Fruit fly (Drosophila melanogaster) whole organism, embryonic: ENCODE measurements around the gene Sf3a2.
A peak's percentile ranks its signal among the peaks of the same experiment; 100 is the strongest.

Experiments
- Abd-B ChIP-seq: fragments of 200-800 bp; sonication (Bioruptor generic); optimal IDR thresholded peaks from 2 replicates; lab custom pipeline; 2018; ENCODE audit warnings: missing biosample characterization, mild to moderate bottlenecking, missing genetic modification characterization, moderate library complexity
- Antp ChIP-seq: fragments of 200-800 bp; sonication (Bioruptor generic); optimal IDR thresholded peaks from 3 replicates; lab custom pipeline; 2016; ENCODE audit warnings: missing biosample characterization, missing genetic modification characterization
- Asciz ChIP-seq: fragments of 200-800 bp; sonication (Bioruptor generic); optimal IDR thresholded peaks from 2 replicates; lab custom pipeline; 2017; ENCODE audit warnings: missing biosample characterization, mild to moderate bottlenecking, missing genetic modification characterization, missing genetic modification reagents
- Atf-2 ChIP-seq: fragments of 200-800 bp; sonication (Bioruptor generic); optimal IDR thresholded peaks from 2 replicates; lab custom pipeline; 2016; ENCODE audit warnings: missing biosample characterization, missing genetic modification characterization
- BEAF-32 ChIP-seq: fragments of 200-800 bp; sonication (Bioruptor generic); optimal IDR thresholded peaks from 3 replicates; lab custom pipeline; 2017; ENCODE audit warnings: missing biosample characterization, missing genetic modification characterization, mild to moderate bottlenecking, moderate library complexity, missing genetic modification reagents
- CG10565 ChIP-seq: fragments of 200-800 bp; sonication (Bioruptor generic); optimal IDR thresholded peaks from 3 replicates; lab custom pipeline; 2016; ENCODE audit warnings: missing biosample characterization, mild to moderate bottlenecking, missing genetic modification characterization
- CG1233 ChIP-seq: fragments of 200-800 bp; sonication (Bioruptor generic); optimal IDR thresholded peaks from 4 replicates; lab custom pipeline; 2018; ENCODE audit warnings: missing biosample characterization, mild to moderate bottlenecking, missing genetic modification characterization
- CG1647 ChIP-seq: fragments of 200-800 bp; sonication (Bioruptor generic); optimal IDR thresholded peaks from 3 replicates; lab custom pipeline; 2016; ENCODE audit warnings: missing biosample characterization, missing genetic modification characterization
- CG1832 ChIP-seq: fragments of 200-800 bp; sonication (Bioruptor generic); optimal IDR thresholded peaks from 2 replicates; lab custom pipeline; 2017; ENCODE audit warnings: missing biosample characterization, mild to moderate bottlenecking, missing genetic modification characterization, inconsistent platforms
- CG18599 ChIP-seq: fragments of 200-800 bp; sonication (Bioruptor generic); optimal IDR thresholded peaks from 3 replicates; lab custom pipeline; 2017; ENCODE audit warnings: missing biosample characterization, missing genetic modification characterization, mild to moderate bottlenecking, moderate library complexity, missing genetic modification reagents
- CG2202 ChIP-seq: fragments of 200-800 bp; sonication (Bioruptor generic); optimal IDR thresholded peaks from 2 replicates; lab custom pipeline; 2018; ENCODE audit warnings: missing biosample characterization, mild to moderate bottlenecking, missing genetic modification characterization
- CG2875 ChIP-seq: fragments of 200-800 bp; sonication (Bioruptor generic); optimal IDR thresholded peaks from 2 replicates; lab custom pipeline; 2017; ENCODE audit warnings: missing biosample characterization, mild to moderate bottlenecking, missing genetic modification characterization, missing genetic modification reagents
- CG32767 ChIP-seq: fragments of 200-800 bp; sonication (Bioruptor generic); IDR thresholded peaks from 2 replicates; pipeline ENCODE4 v1.3.6; 2022; ENCODE audit warnings: missing biosample characterization, missing genetic modification characterization
- CG34422 ChIP-seq: fragments of 200-800 bp; sonication (Bioruptor generic); IDR thresholded peaks from 3 replicates; pipeline ENCODE4 v1.3.6; 2022; ENCODE audit warnings: missing biosample characterization, missing genetic modification characterization
- CG3847 ChIP-seq: fragments of 200-800 bp; sonication (Bioruptor generic); IDR thresholded peaks from 2 replicates; pipeline ENCODE4 v1.3.6; 2022; ENCODE audit warnings: missing biosample characterization, missing genetic modification characterization
- CG3995 ChIP-seq: fragments of 200-800 bp; sonication (Bioruptor generic); optimal IDR thresholded peaks from 3 replicates; lab custom pipeline; 2016; ENCODE audit warnings: missing biosample characterization, missing genetic modification characterization
- CG5953 ChIP-seq: fragments of 200-800 bp; sonication (Bioruptor generic); IDR thresholded peaks from 2 replicates; pipeline ENCODE4 v1.3.6; 2022; ENCODE audit warnings: missing biosample characterization, missing genetic modification characterization
- CG8478 ChIP-seq: fragments of >200 bp; optimal IDR thresholded peaks from 2 replicates; lab custom pipeline; 2018
- CG8944 ChIP-seq: fragments of 200-800 bp; sonication (Bioruptor generic); optimal IDR thresholded peaks from 3 replicates; lab custom pipeline; 2016; ENCODE audit warnings: missing biosample characterization, missing genetic modification characterization
- CG9437 ChIP-seq: fragments of 200-800 bp; sonication (Bioruptor generic); optimal IDR thresholded peaks from 2 replicates; lab custom pipeline; 2018; ENCODE audit warnings: missing biosample characterization, mild to moderate bottlenecking, missing genetic modification characterization
- CG9817 ChIP-seq: fragments of 200-800 bp; sonication (Bioruptor generic); optimal IDR thresholded peaks from 2 replicates; lab custom pipeline; 2018; ENCODE audit warnings: missing biosample characterization, mild to moderate bottlenecking, missing genetic modification characterization, moderate library complexity
- D ChIP-seq, 2 experiments: fragments of 200-800 bp in 1 of 2; fragments of >200 bp in 1 of 2; sonication (Bioruptor generic) in 1 of 2; optimal IDR thresholded peaks; 2 replicates in 1 of 2; 3 replicates in 1 of 2; lab custom pipeline; 2017; ENCODE audit warnings: mild to moderate bottlenecking in 1 of 2, missing biosample characterization in 1 of 2, missing genetic modification characterization in 1 of 2, missing genetic modification reagents in 1 of 2
- D19A ChIP-seq: fragments of 200-800 bp; optimal IDR thresholded peaks from 3 replicates; lab custom pipeline; 2019; ENCODE audit warnings: missing biosample characterization, mild to moderate bottlenecking, missing genetic modification characterization, moderate library complexity
- Gug ChIP-seq: fragments of 200-800 bp; sonication (Bioruptor generic); IDR thresholded peaks from 4 replicates; pipeline ENCODE4 v1.3.6; 2022; ENCODE audit warnings: missing biosample characterization, missing genetic modification characterization
- H2.0 ChIP-seq: fragments of 200-800 bp; sonication (Bioruptor generic); IDR thresholded peaks from 2 replicates; pipeline ENCODE4 v1.3.6; 2022; ENCODE audit warnings: missing biosample characterization, missing genetic modification characterization
- Hr78 ChIP-seq, 2 experiments: fragments of 200-800 bp in 1 of 2; fragments of >200 bp in 1 of 2; sonication (Bioruptor generic) in 1 of 2; optimal IDR thresholded peaks; 2 replicates each; lab custom pipeline; 2017 to 2019; ENCODE audit warnings: missing biosample characterization in 2 of 2, missing genetic modification characterization in 2 of 2, mild to moderate bottlenecking in 1 of 2, moderate library complexity in 1 of 2
- Hsf ChIP-seq: fragments of 200-800 bp; sonication (Bioruptor generic); optimal IDR thresholded peaks from 3 replicates; lab custom pipeline; 2016; ENCODE audit warnings: missing biosample characterization, missing genetic modification characterization
- Lim3 ChIP-seq: fragments of 200-800 bp; sonication (Bioruptor generic); IDR thresholded peaks from 2 replicates; pipeline ENCODE4 v1.3.6; 2022; ENCODE audit warnings: missing biosample characterization, missing genetic modification characterization
- Mad ChIP-seq: fragments of 200-800 bp; sonication (Bioruptor generic); optimal IDR thresholded peaks from 2 replicates; lab custom pipeline; 2016; ENCODE audit warnings: missing biosample characterization, missing genetic modification characterization
- Nf-YB ChIP-seq: fragments of 200-800 bp; sonication (Bioruptor generic); optimal IDR thresholded peaks from 3 replicates; lab custom pipeline; 2019; ENCODE audit warnings: missing biosample characterization, mild to moderate bottlenecking, missing genetic modification characterization, moderate library complexity
- Opbp ChIP-seq: fragments of 200-800 bp; sonication (Bioruptor generic); IDR thresholded peaks from 3 replicates; pipeline ENCODE4 v1.3.6; 2022; ENCODE audit warnings: missing biosample characterization, missing genetic modification characterization; ENCODE audit not compliant: partially characterized antibody
- Pdp1 ChIP-seq, 2 experiments: fragments of 200-800 bp; sonication (Bioruptor generic); optimal IDR thresholded peaks; 3 replicates each; lab custom pipeline; 2016; ENCODE audit warnings: missing biosample characterization in 2 of 2, missing genetic modification characterization in 2 of 2, mild to moderate bottlenecking in 1 of 2, moderate library complexity in 1 of 2
- Sin3A ChIP-seq: fragments of >200 bp; optimal IDR thresholded peaks from 2 replicates; lab custom pipeline; 2018
- Taf1 ChIP-seq: fragments of 200-800 bp; sonication (Bioruptor generic); IDR thresholded peaks from 2 replicates; pipeline ENCODE4 v1.3.6; 2022; ENCODE audit warnings: missing biosample characterization, missing genetic modification characterization
- Xrp1 ChIP-seq: fragments of 200-800 bp; sonication (Bioruptor generic); IDR thresholded peaks from 2 replicates; pipeline ENCODE4 v1.3.6; 2022; ENCODE audit warnings: missing biosample characterization, missing genetic modification characterization
- az2 ChIP-seq: fragments of 200-800 bp; sonication (Bioruptor generic); optimal IDR thresholded peaks from 3 replicates; lab custom pipeline; 2016; ENCODE audit warnings: missing biosample characterization, missing genetic modification characterization
- bcd ChIP-seq: fragments of 200-800 bp; sonication (Bioruptor generic); optimal IDR thresholded peaks from 2 replicates; lab custom pipeline; 2017; ENCODE audit warnings: missing biosample characterization, mild to moderate bottlenecking, missing genetic modification characterization
- chinmo ChIP-seq: fragments of 200-800 bp; sonication (Bioruptor generic); IDR thresholded peaks from 4 replicates; pipeline ENCODE4 v1.3.6; 2022; ENCODE audit warnings: missing biosample characterization, missing genetic modification characterization; ENCODE audit not compliant: partially characterized antibody
- crp ChIP-seq, 2 experiments: fragments of 200-800 bp; sonication (Bioruptor generic); optimal IDR thresholded peaks; 2 replicates in 1 of 2; 3 replicates in 1 of 2; lab custom pipeline; 2017; ENCODE audit warnings: missing biosample characterization in 2 of 2, missing genetic modification characterization in 2 of 2, mild to moderate bottlenecking in 1 of 2, moderate library complexity in 1 of 2
- ems ChIP-seq: fragments of 200-800 bp; sonication (Bioruptor generic); optimal IDR thresholded peaks from 3 replicates; lab custom pipeline; 2016; ENCODE audit warnings: missing biosample characterization, missing genetic modification characterization
- gsb ChIP-seq: fragments of 200-800 bp; sonication (Bioruptor generic); IDR thresholded peaks from 2 replicates; pipeline ENCODE4 v1.3.6; 2022; ENCODE audit warnings: missing biosample characterization, missing genetic modification characterization
- nmo ChIP-seq: fragments of 200-800 bp; sonication (Bioruptor generic); optimal IDR thresholded peaks from 2 replicates; lab custom pipeline; 2018; ENCODE audit warnings: missing biosample characterization, mild to moderate bottlenecking, missing genetic modification characterization, moderate library complexity
- sc ChIP-seq, 3 experiments: fragments of >200 bp in 2 of 3; fragments of 200-800 bp in 1 of 3; sonication (Bioruptor generic) in 1 of 3; optimal IDR thresholded peaks; 2 replicates in 2 of 3; 3 replicates in 1 of 3; lab custom pipeline; 2017; ENCODE audit warnings: mild to moderate bottlenecking in 1 of 3, missing biosample characterization in 1 of 3, missing genetic modification characterization in 1 of 3, missing genetic modification reagents in 1 of 3
- sna ChIP-seq: fragments of 200-800 bp; sonication (Bioruptor generic); IDR thresholded peaks from 2 replicates; pipeline ENCODE4 v1.3.6; 2022; ENCODE audit warnings: missing biosample characterization, missing genetic modification characterization; ENCODE audit not compliant: partially characterized antibody
- so ChIP-seq: fragments of 200-800 bp; sonication (Bioruptor generic); IDR thresholded peaks from 3 replicates; pipeline ENCODE4 v1.3.6; 2022; ENCODE audit warnings: missing biosample characterization, missing genetic modification characterization
- tx ChIP-seq: fragments of 200-800 bp; sonication (Bioruptor generic); optimal IDR thresholded peaks from 2 replicates; lab custom pipeline; 2016; ENCODE audit warnings: missing biosample characterization, missing genetic modification characterization
- wek ChIP-seq: fragments of 200-800 bp; sonication (Bioruptor generic); optimal IDR thresholded peaks from 3 replicates; lab custom pipeline; 2018; ENCODE audit warnings: missing biosample characterization, mild to moderate bottlenecking, missing genetic modification characterization, moderate library complexity
- zfh1 ChIP-seq: fragments of 200-800 bp; sonication (Bioruptor generic); IDR thresholded peaks from 3 replicates; pipeline ENCODE4 v1.3.6; 2022; ENCODE audit warnings: missing biosample characterization, missing genetic modification characterization

The Sf3a2 gene

dm6 chr3L:12772740-12773686, 40.8 kb downstream of the Sf3a2 start, which contains the start of gene Hip1 (continued):
- TF ChIP-seq so (no peak), H2.0 (GFP tag; lab: Robert Waterston, UW) (no peak), BEAF-32 (peak; percentile 86), Xrp1 (GFP tag; lab: Robert Waterston, UW) (0 out of 2 replicates have a peak, but pooled peaks have one; percentile 7), CG18599 (GFP tag; lab: Kevin White, UChicago) (no peak), Taf1 (GFP tag; lab: Robert Waterston, UW) (no peak), crp (GFP tag; optimal IDR thresholded peaks at IDR 0.05; lab: Kevin White, UChicago) (peak in 1 of 2 experiments; percentile 7), sna (GFP tag; lab: Robert Waterston, UW) (peak; percentile 85), CG32767 (GFP tag; lab: Robert Waterston, UW) (no peak), Pdp1 (GFP tag; optimal IDR thresholded peaks at IDR 0.05; lab: Kevin White, UChicago) (no peak), Gug (no peak; the same call in 3 of the 4 replicates), Antp (no peak), D19A (tag; lab: Kevin White, UChicago) (no peak), az2 (GFP tag; lab: Kevin White, UChicago) (no peak), ems (GFP tag; lab: Kevin White, UChicago) (no peak), CG10565 (GFP tag; lab: Kevin White, UChicago) (no peak), Sin3A (lab: Kevin White, UChicago) (peak; percentile 13), Atf-2 (no peak), Hr78 (GFP tag; optimal IDR thresholded peaks at IDR 0.05; lab: Kevin White, UChicago) (no peak), nmo (GFP tag; lab: Kevin White, UChicago) (no peak), CG3995 (GFP tag; lab: Kevin White, UChicago) (no peak), Abd-B (no peak), CG9817 (tag; lab: Kevin White, UChicago) (no peak), Mad (no peak), zfh1 (no peak), CG1647 (no peak), bcd (GFP tag; lab: Kevin White, UChicago) (no peak), Opbp (GFP tag; lab: Robert Waterston, UW) (peak; percentile 87), tx (GFP tag; lab: Kevin White, UChicago) (no peak), Lim3 (GFP tag; lab: Robert Waterston, UW) (no peak), Nf-YB (GFP tag; lab: Kevin White, UChicago) (no peak), Asciz (GFP tag; lab: Kevin White, UChicago) (no peak), CG1832 (GFP tag; lab: Kevin White, UChicago) (no peak), Hsf (no peak), CG1233 (no peak), wek (GFP tag; lab: Kevin White, UChicago) (no peak), CG2202 (tag; lab: Kevin White, UChicago) (no peak), CG34422 (GFP tag; lab: Robert Waterston, UW) (no peak), D (optimal IDR thresholded peaks at IDR 0.05; lab: Kevin White, UChicago) (no peak), D (GFP tag; optimal IDR thresholded peaks at IDR 0.05; lab: Kevin White, UChicago) (no peak), chinmo (peak; percentile 91; the same call in 3 of the 4 replicates), CG3847 (GFP tag; lab: Robert Waterston, UW) (no peak), CG8944 (no peak), sc (optimal IDR thresholded peaks at IDR 0.05; lab: Kevin White, UChicago) (no peak), sc (GFP tag; optimal IDR thresholded peaks at IDR 0.05; lab: Kevin White, UChicago) (no peak), CG9437 (GFP tag; lab: Kevin White, UChicago) (no peak), gsb (GFP tag; lab: Robert Waterston, UW) (no peak), CG5953 (GFP tag; lab: Robert Waterston, UW) (no peak), CG8478 (no peak), CG2875 (GFP tag; lab: Kevin White, UChicago) (no peak)
